Worm (Caenorhabditis elegans) whole organism, dauer: ENCODE data around the gene T14G8.6.

Experiments used
- unc-62 ChIP-seq: sonication (generic microtip); optimal IDR thresholded peaks from 2 replicates; lab custom pipeline; 2017; ENCODE audit warnings: missing biosample characterization, missing genetic modification reagents, missing genetic modification characterization

T14G8.6 gene

DNA sequence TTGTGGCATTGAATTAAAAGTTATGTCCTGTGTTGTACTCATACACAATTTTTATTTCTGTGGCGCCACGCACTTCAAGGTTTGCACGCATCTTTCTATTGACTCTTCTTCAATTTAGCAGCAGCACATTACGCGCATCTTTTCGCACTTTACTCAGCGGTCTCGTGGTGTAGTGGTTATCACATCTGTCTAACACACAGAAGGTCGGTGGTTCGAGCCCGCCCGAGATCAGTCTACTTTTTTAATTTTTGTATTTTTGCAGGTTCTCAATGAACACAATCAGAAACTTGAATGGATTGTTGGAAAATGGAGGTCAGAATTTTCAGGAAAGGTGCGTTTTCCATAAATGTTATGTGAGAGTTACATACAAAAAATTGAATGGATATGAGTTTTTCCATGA lies 19.1 kb downstream of the T14G8.6 start:
- TF ChIP-seq unc-62 (GFP tag; lab: Kevin White, UChicago) = no peak

DNA sequence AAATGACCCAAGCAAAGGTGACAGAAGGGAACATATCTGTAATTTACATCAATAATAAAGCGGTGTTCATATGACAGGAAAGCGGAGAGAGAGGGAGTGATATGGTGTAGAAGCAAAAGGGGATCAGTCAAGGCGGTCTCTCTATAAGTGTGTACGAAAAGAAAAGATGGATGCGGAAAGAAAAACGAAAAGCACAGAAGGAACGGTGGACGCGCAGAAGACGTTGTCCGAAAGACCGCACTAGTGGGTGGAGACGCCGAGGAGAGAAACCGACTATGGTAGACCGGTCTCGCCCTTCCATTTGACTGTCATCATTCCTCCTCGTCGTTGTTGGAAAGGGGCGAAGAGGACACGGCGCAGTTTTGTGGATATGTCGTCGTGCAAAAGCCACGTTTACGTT lies 19.6 kb downstream of the T14G8.6 start, which contains the start of gene C52G5.2:
TSS of gene C52G5.2 (plus strand) at position 301 of the 400 bp plus-strand sequence.
- TF ChIP-seq unc-62 (GFP tag; lab: Kevin White, UChicago) = no peak

DNA sequence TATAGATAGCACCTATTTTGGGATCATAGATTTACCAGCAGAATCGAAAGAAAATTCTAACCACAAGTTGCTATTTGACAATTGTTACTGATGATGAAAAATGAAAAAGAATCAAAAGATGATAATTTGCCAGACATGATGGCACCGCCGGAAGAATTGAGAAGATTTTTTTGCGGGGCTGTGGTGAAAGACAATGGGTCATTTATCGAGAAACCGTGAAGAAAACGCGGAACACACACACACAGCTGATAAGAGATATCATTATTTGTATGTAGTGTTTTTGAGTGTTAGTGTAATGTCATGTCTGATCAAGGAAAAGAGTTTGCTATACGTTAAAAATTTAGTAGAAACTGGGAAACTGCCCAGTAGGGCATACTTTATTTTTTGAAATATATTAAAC lies 27.8 kb downstream of the T14G8.6 start:
- no peak for TF ChIP-seq unc-62 (GFP tag; lab: Kevin White, UChicago)

DNA sequence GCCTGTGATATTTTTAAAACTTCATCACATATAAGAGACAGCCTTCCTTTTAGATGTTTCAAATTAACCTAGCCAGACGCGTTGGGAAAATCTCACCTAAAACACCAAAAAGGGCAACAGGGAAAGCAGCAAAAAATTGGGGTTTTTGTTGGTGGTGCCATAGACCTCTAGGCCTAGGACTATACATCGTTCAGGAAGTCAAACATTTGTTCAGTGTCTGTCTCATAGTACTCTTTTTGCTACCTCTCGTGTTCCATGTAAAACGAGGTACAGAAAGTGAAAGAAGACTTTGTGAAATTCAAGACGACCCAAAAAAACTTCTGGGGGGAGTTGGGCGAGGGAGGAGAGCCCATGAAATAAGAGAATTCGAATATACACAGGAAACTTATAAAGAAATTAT lies 33.6 kb downstream of the T14G8.6 start:
- no peak for TF ChIP-seq unc-62 (GFP tag; lab: Kevin White, UChicago)

DNA sequence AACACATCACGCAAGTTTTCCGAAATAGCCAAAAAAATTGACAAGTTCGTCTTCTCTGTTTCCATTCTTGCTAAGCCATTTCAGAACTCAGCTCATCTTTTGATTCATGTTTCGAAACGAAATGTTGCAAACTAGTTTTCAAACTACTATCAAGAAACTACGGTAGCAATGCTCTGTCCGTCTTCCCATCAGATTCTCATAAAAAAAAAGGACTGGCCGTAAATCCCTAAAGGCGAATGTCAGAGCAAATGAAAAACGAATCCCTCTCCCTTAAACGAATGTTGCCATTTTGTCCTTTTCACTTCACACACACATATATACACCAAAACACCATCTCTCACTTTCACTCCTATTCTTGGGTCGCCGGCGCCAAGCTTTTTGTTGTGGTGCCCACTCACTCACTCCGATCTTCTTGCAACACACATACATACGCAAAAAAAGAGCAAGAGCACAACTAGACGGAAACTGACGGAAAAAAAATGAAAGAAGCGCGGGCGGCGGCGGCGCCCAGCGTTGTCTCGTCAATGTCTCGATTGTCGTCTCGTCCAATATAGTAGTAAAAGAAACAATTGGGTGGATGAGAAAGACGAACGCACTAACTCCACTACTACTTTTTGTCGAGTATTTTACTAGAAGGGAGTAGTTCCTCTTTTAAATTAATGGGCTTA lies 34.8 kb downstream of the T14G8.6 start:
- no peak for TF ChIP-seq unc-62 (GFP tag; lab: Kevin White, UChicago)

DNA sequence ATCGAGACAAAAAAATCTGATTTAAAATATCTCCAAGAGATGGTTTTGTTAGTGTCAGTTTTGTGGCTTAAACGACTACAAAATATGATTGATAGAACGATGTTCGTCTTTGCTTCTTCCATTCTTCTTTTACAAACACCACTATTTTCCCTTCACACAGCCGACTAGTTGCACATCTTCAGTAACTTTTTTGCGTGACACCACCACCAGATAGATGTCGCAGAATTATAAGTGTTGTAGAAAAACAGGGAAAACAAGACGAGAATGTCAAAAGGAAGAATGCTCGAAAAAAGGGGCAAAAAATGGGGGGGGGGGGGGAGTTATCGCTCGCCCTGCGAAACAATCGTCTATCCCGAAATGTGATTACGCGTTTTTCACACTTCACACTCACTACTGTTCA lies 35.9 kb downstream of the T14G8.6 start:
- TF ChIP-seq unc-62 (GFP tag; lab: Kevin White, UChicago) = no peak

DNA sequence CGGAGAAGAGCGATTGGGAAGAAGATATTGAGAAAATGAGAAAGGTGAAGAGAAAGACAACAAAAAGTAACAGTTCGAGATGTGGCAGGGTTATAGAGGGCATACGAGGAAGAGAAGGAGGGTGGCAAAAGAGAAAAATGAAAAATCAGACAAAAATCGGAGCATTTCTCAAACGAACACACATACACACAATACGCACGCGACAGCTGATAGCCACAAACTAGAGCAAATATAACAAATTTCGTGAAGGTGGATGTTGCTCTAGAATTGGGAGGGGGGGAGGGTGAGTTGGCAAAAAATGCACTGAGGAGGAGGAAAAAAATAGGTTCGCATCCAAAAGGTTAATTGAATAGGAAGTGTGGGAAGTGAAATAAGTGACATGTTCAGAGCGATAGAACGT lies 37.5 kb downstream of the T14G8.6 start:
- TF ChIP-seq unc-62 (GFP tag; lab: Kevin White, UChicago) = no peak

DNA sequence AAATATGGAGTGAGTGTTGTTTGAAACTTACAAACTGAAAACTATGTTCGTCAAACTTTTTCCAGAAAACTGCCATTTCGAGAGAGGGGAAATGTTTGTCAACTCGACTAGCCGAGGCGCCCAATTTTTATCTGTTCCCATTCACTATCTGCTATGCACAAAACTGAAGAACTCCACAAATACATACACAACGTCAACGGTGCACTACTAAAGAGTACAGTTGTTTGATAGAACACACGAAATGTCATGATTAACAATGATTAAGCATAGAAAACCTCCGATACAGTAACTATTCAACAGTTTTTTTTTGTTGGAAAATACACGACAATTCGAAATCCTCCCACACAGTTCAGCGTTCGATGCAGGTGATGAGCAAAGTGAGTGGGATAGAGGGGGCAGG lies 43.1 kb downstream of the T14G8.6 start:
- no peak for TF ChIP-seq unc-62 (GFP tag; lab: Kevin White, UChicago)

DNA sequence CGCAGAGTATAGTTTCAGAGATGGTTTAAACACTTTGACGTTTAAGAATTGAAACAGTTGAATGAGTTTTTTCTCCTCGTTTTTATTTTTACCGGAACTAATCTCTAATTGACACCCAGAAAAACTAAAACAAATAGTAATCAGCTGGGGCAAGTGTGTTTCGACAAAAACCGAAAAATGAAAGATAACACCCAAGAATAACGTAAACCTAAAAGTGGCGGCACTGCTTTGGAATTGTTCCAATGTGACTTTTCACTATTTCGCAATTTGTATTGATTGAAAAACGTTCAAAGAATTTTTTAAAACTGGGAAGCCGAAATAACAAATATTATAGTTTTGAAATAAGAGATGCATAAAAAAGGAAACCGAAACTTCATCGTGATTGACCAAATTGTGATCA lies 43.9 kb downstream of the T14G8.6 start:
- TF ChIP-seq unc-62 (GFP tag; lab: Kevin White, UChicago) = no peak

DNA sequence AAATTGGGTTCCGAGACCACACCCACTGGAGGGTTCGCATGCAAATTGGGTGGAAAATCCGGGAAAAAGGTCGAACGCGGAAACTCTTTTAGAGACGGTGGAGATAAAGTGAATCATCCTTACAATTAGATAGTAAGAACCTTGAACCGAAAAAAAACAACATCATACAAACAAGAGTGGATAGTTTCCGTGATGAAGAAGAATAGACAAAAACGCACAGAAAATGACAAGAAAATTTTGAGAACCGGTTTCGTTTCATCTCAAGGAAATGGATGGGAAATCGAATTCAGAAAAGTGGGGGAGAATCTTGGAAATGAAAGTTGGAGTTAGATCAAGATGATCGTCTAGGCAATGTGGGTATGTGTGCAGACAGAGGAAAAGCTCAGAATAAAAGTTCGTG lies 47.3 kb downstream of the T14G8.6 start:
- no peak for TF ChIP-seq unc-62 (GFP tag; lab: Kevin White, UChicago)

DNA sequence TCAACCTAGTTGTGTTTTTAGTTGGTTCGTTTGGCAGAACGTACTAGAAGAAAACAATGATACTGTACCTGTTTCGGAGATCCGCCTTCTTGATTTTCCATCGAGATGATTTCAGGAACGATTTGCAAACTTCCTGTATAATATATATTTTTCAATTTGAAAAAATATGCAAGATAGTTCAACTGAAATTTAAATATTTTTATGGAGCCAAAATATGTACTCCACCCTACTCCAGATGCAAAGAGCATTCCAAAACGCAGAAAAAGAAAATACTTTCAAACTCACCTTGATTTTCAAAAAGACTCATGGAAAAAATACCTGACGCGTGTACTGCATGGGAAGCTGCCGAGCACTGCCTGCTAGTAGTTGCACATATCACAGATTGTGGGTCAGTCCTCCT lies 49.1 kb downstream of the T14G8.6 start, which contains the start of gene gei-3:
TSS of gene gei-3 (minus strand) at position 101 of the 400 bp plus-strand sequence.
- no peak for TF ChIP-seq unc-62 (GFP tag; lab: Kevin White, UChicago)
